Fruit fly (Drosophila melanogaster) whole organism, embryonic: ENCODE measurements around the gene Ilk.

ENCODE experiments used
- Asciz ChIP-seq: fragments of 200-800 bp; sonication (Bioruptor generic); optimal IDR thresholded peaks from 2 replicates; lab custom pipeline; 2017; ENCODE audit warnings: missing biosample characterization, mild to moderate bottlenecking, missing genetic modification characterization, missing genetic modification reagents
- Blimp-1 ChIP-seq: fragments of 200-800 bp; sonication (Bioruptor generic); optimal IDR thresholded peaks from 3 replicates; lab custom pipeline; 2018; ENCODE audit warnings: missing biosample characterization, missing genetic modification characterization, mild to moderate bottlenecking, moderate library complexity, missing genetic modification reagents
- CG11560 ChIP-seq: fragments of 200-800 bp; sonication (Bioruptor generic); IDR thresholded peaks from 3 replicates; pipeline ENCODE4 v1.3.6; 2022; ENCODE audit warnings: missing biosample characterization, missing genetic modification characterization
- CG12104 ChIP-seq: fragments of 200-800 bp; sonication (Bioruptor generic); optimal IDR thresholded peaks from 3 replicates; lab custom pipeline; 2016; ENCODE audit warnings: missing biosample characterization, missing genetic modification characterization
- CG1603 ChIP-seq: fragments of 200-800 bp; sonication (Bioruptor generic); optimal IDR thresholded peaks from 2 replicates; lab custom pipeline; 2019; ENCODE audit warnings: missing biosample characterization, mild to moderate bottlenecking, missing genetic modification characterization, moderate library complexity
- CG1647 ChIP-seq: fragments of 200-800 bp; sonication (Bioruptor generic); optimal IDR thresholded peaks from 3 replicates; lab custom pipeline; 2016; ENCODE audit warnings: missing biosample characterization, missing genetic modification characterization
- CG17829 ChIP-seq: fragments of 200-800 bp; optimal IDR thresholded peaks from 2 replicates; lab custom pipeline; 2019; ENCODE audit warnings: missing biosample characterization, mild to moderate bottlenecking, missing genetic modification characterization, moderate library complexity
- CG18764 ChIP-seq: fragments of 200-800 bp; sonication (Bioruptor generic); optimal IDR thresholded peaks from 3 replicates; lab custom pipeline; 2016; ENCODE audit warnings: missing biosample characterization, missing genetic modification characterization
- CG2875 ChIP-seq: fragments of 200-800 bp; sonication (Bioruptor generic); optimal IDR thresholded peaks from 2 replicates; lab custom pipeline; 2017; ENCODE audit warnings: missing biosample characterization, mild to moderate bottlenecking, missing genetic modification characterization, missing genetic modification reagents
- CG34224 ChIP-seq: fragments of 200-800 bp; sonication (Bioruptor generic); IDR thresholded peaks from 3 replicates; pipeline ENCODE4 v1.3.6; 2022; ENCODE audit warnings: missing biosample characterization, missing genetic modification characterization; ENCODE audit not compliant: partially characterized antibody
- CG34376 ChIP-seq: fragments of 200-800 bp; sonication (Bioruptor generic); optimal IDR thresholded peaks from 2 replicates; lab custom pipeline; 2018; ENCODE audit warnings: missing biosample characterization, mild to moderate bottlenecking, missing genetic modification characterization
- CG34422 ChIP-seq: fragments of 200-800 bp; sonication (Bioruptor generic); IDR thresholded peaks from 3 replicates; pipeline ENCODE4 v1.3.6; 2022; ENCODE audit warnings: missing biosample characterization, missing genetic modification characterization
- CG4360 ChIP-seq: fragments of 200-800 bp; sonication (Bioruptor generic); IDR thresholded peaks from 2 replicates; pipeline ENCODE4 v1.3.6; 2022; ENCODE audit warnings: missing biosample characterization, missing genetic modification characterization
- CG4424 ChIP-seq: fragments of 200-800 bp; sonication (Bioruptor generic); optimal IDR thresholded peaks from 3 replicates; lab custom pipeline; 2016; ENCODE audit warnings: missing biosample characterization, missing genetic modification characterization
- CG6765 ChIP-seq: fragments of 200-800 bp; sonication (Bioruptor generic); optimal IDR thresholded peaks from 3 replicates; lab custom pipeline; 2017; ENCODE audit warnings: missing biosample characterization, mild to moderate bottlenecking, missing genetic modification characterization
- CG6813 ChIP-seq: fragments of 200-800 bp; sonication (Bioruptor generic); optimal IDR thresholded peaks from 2 replicates; lab custom pipeline; 2017; ENCODE audit warnings: missing biosample characterization, missing genetic modification characterization, mild to moderate bottlenecking, moderate library complexity, missing genetic modification reagents
- CG7745 ChIP-seq: fragments of 200-800 bp; sonication (Bioruptor generic); optimal IDR thresholded peaks from 2 replicates; lab custom pipeline; 2018; ENCODE audit warnings: missing biosample characterization, mild to moderate bottlenecking, missing genetic modification characterization, moderate library complexity
- CG8478 ChIP-seq: fragments of >200 bp; optimal IDR thresholded peaks from 2 replicates; lab custom pipeline; 2018
- CG9797 ChIP-seq: fragments of 200-800 bp; sonication (Bioruptor generic); optimal IDR thresholded peaks from 3 replicates; lab custom pipeline; 2018; ENCODE audit warnings: missing biosample characterization, mild to moderate bottlenecking, missing genetic modification characterization
- Doc3 ChIP-seq: fragments of 200-800 bp; sonication (Bioruptor generic); IDR thresholded peaks from 3 replicates; pipeline ENCODE4 v1.3.6; 2022; ENCODE audit warnings: missing biosample characterization, missing genetic modification characterization; ENCODE audit not compliant: partially characterized antibody
- Eip74EF ChIP-seq, 2 experiments: fragments of 200-800 bp in 1 of 2; fragments of >200 bp in 1 of 2; sonication (Bioruptor generic) in 1 of 2; optimal IDR thresholded peaks; 2 replicates each; lab custom pipeline; 2017 to 2019; ENCODE audit warnings: missing biosample characterization in 2 of 2, missing genetic modification characterization in 2 of 2, mild to moderate bottlenecking in 1 of 2, moderate library complexity in 1 of 2
- Fer1 ChIP-seq: fragments of 200-800 bp; sonication (Bioruptor generic); optimal IDR thresholded peaks from 2 replicates; lab custom pipeline; 2017; ENCODE audit warnings: missing biosample characterization, mild to moderate bottlenecking, missing genetic modification characterization
- GATAe ChIP-seq: fragments of 200-800 bp; sonication (Bioruptor generic); conservative IDR thresholded peaks from 2 replicates; pipeline ENCODE4 v1.3.6; 2022; ENCODE audit warnings: missing biosample characterization, missing genetic modification characterization
- Hmx ChIP-seq: fragments of 200-800 bp; sonication (Bioruptor generic); optimal IDR thresholded peaks from 2 replicates; lab custom pipeline; 2016; ENCODE audit warnings: missing biosample characterization, missing genetic modification characterization
- Oaz ChIP-seq: fragments of 200-800 bp; sonication (Bioruptor generic); IDR thresholded peaks from 2 replicates; pipeline ENCODE4 v1.3.6; 2022; ENCODE audit warnings: missing biosample characterization, missing genetic modification characterization
- Sry-β ChIP-seq: fragments of 200-800 bp; sonication (Bioruptor generic); optimal IDR thresholded peaks from 2 replicates; lab custom pipeline; 2018; ENCODE audit warnings: missing biosample characterization, mild to moderate bottlenecking, missing genetic modification characterization, moderate library complexity
- Trl ChIP-seq, 3 experiments: fragments of >200 bp in 2 of 3; fragments of 200-800 bp in 1 of 3; sonication (Bioruptor generic) in 1 of 3; optimal IDR thresholded peaks; 2 replicates in 1 of 3; 3 replicates in 2 of 3; lab custom pipeline; 2016 to 2017; ENCODE audit warnings: missing biosample characterization in 1 of 3, missing genetic modification characterization in 1 of 3
- Vsx1 ChIP-seq: fragments of 200-800 bp; sonication (Bioruptor generic); optimal IDR thresholded peaks from 2 replicates; lab custom pipeline; 2017; ENCODE audit warnings: missing biosample characterization, mild to moderate bottlenecking, missing genetic modification characterization, missing genetic modification reagents
- btn ChIP-seq: fragments of 200-800 bp; sonication (Bioruptor generic); optimal IDR thresholded peaks from 2 replicates; lab custom pipeline; 2016; ENCODE audit warnings: missing biosample characterization, missing genetic modification characterization
- caup ChIP-seq: fragments of 200-800 bp; sonication (Bioruptor generic); optimal IDR thresholded peaks from 3 replicates; lab custom pipeline; 2017; ENCODE audit warnings: missing biosample characterization, mild to moderate bottlenecking, missing genetic modification characterization, moderate library complexity; ENCODE audit not compliant: severe bottlenecking
- ci ChIP-seq: fragments of 200-800 bp; sonication (Bioruptor generic); IDR thresholded peaks from 3 replicates; pipeline ENCODE4 v1.3.6; 2022; ENCODE audit warnings: missing biosample characterization, missing genetic modification characterization
- crol ChIP-seq: fragments of 200-800 bp; sonication (Bioruptor generic); IDR thresholded peaks from 2 replicates; pipeline ENCODE4 v1.3.6; 2022; ENCODE audit warnings: missing biosample characterization, missing genetic modification characterization
- da ChIP-seq: fragments of 200-800 bp; sonication (Bioruptor generic); optimal IDR thresholded peaks from 2 replicates; lab custom pipeline; 2016; ENCODE audit warnings: missing biosample characterization, missing genetic modification characterization
- ems ChIP-seq: fragments of 200-800 bp; sonication (Bioruptor generic); optimal IDR thresholded peaks from 3 replicates; lab custom pipeline; 2016; ENCODE audit warnings: missing biosample characterization, missing genetic modification characterization
- gem ChIP-seq: fragments of 200-800 bp; sonication (Bioruptor generic); optimal IDR thresholded peaks from 2 replicates; lab custom pipeline; 2019; ENCODE audit warnings: missing biosample characterization, mild to moderate bottlenecking, missing genetic modification characterization, moderate library complexity
- hth ChIP-seq: fragments of >200 bp; optimal IDR thresholded peaks from 2 replicates; lab custom pipeline; 2017; ENCODE audit warnings: inconsistent platforms
- knrl ChIP-seq: fragments of 200-800 bp; sonication (Bioruptor generic); IDR thresholded peaks from 3 replicates; pipeline ENCODE4 v1.3.6; 2022; ENCODE audit warnings: missing biosample characterization, missing genetic modification characterization; ENCODE audit not compliant: partially characterized antibody
- nom ChIP-seq: fragments of 200-800 bp; sonication (Bioruptor generic); optimal IDR thresholded peaks from 2 replicates; lab custom pipeline; 2017; ENCODE audit warnings: missing biosample characterization, missing genetic modification characterization, mild to moderate bottlenecking, moderate library complexity, missing genetic modification reagents
- oc ChIP-seq: fragments of 200-800 bp; sonication (Bioruptor generic); optimal IDR thresholded peaks from 2 replicates; lab custom pipeline; 2018; ENCODE audit warnings: missing biosample characterization, mild to moderate bottlenecking, missing genetic modification characterization, moderate library complexity
- pho ChIP-seq: fragments of 200-800 bp; sonication (Bioruptor generic); optimal IDR thresholded peaks from 2 replicates; lab custom pipeline; 2016; ENCODE audit warnings: missing biosample characterization, missing genetic modification characterization
- prd ChIP-seq, 3 experiments: fragments of >200 bp in 2 of 3; fragments of 200-800 bp in 1 of 3; sonication (Bioruptor generic) in 1 of 3; optimal IDR thresholded peaks in 2 of 3; IDR thresholded peaks in 1 of 3; 2 replicates in 2 of 3; 3 replicates in 1 of 3; pipeline versions ENCODE4 v1.3.6 to Lab custom; 2017 to 2022; ENCODE audit warnings: missing biosample characterization in 1 of 3, missing genetic modification characterization in 1 of 3
- psq ChIP-seq: fragments of 200-800 bp; sonication (Bioruptor generic); optimal IDR thresholded peaks from 2 replicates; lab custom pipeline; 2017; ENCODE audit warnings: missing biosample characterization, missing genetic modification characterization
- scrt ChIP-seq: fragments of 200-800 bp; sonication (Bioruptor generic); optimal IDR thresholded peaks from 2 replicates; lab custom pipeline; 2018; ENCODE audit warnings: missing biosample characterization, mild to moderate bottlenecking, missing genetic modification characterization, moderate library complexity
- stc ChIP-seq: fragments of 200-800 bp; sonication (Bioruptor generic); IDR thresholded peaks from 2 replicates; pipeline ENCODE4 v1.3.6; 2022; ENCODE audit warnings: missing biosample characterization, missing genetic modification characterization
- trem ChIP-seq: fragments of 200-800 bp; optimal IDR thresholded peaks from 3 replicates; lab custom pipeline; 2019; ENCODE audit warnings: missing biosample characterization, mild to moderate bottlenecking, missing genetic modification characterization, moderate library complexity
- ttk ChIP-seq: fragments of 200-800 bp; sonication (Bioruptor generic); IDR thresholded peaks from 2 replicates; pipeline ENCODE4 v2.1.2; 2022; ENCODE audit warnings: missing biosample characterization, missing genetic modification characterization
- unc-4 ChIP-seq: fragments of 200-800 bp; sonication (Bioruptor generic); IDR thresholded peaks from 2 replicates; pipeline ENCODE4 v1.3.6; 2022; ENCODE audit warnings: missing biosample characterization, missing genetic modification characterization; ENCODE audit not compliant: partially characterized antibody
- vfl ChIP-seq: fragments of 200-800 bp; sonication (Bioruptor generic); optimal IDR thresholded peaks from 2 replicates; lab custom pipeline; 2016; ENCODE audit warnings: missing biosample characterization, missing genetic modification characterization
- vnd ChIP-seq: fragments of 200-800 bp; sonication (Bioruptor generic); IDR thresholded peaks from 3 replicates; pipeline ENCODE4 v1.3.6; 2022; ENCODE audit warnings: missing biosample characterization, missing genetic modification characterization; ENCODE audit not compliant: partially characterized antibody

Gene Ilk

dm6 chr3L:21239999-21240509 is 23.4 kb downstream of the Ilk start (continued):
- TF ChIP-seq crol (GFP tag; lab: Robert Waterston, UW) (no peak), CG1603 (tag; lab: Kevin White, UChicago) (peak; percentile 20), stc (GFP tag; lab: Robert Waterston, UW) (peak; percentile 17; the same call in 1 of the 2 replicates), prd (optimal IDR thresholded peaks at IDR 0.05; lab: Kevin White, UChicago) (no peak), prd (GFP tag; IDR thresholded peaks at IDR 0.05; lab: Robert Waterston, UW) (no peak), ems (GFP tag; lab: Kevin White, UChicago) (no peak), CG34376 (peak; percentile 43), CG8478 (peak; percentile 12), gem (tag; lab: Kevin White, UChicago) (no peak), vnd (no peak), CG2875 (GFP tag; lab: Kevin White, UChicago) (peak; percentile 29), trem (no peak), GATAe (no peak), Trl (optimal IDR thresholded peaks at IDR 0.05; lab: Kevin White, UChicago) (peak; percentile 81 to 86), Trl (GFP tag; optimal IDR thresholded peaks at IDR 0.05; lab: Kevin White, UChicago) (no peak), CG11560 (tag; lab: Robert Waterston, UW) (no peak), CG7745 (tag; lab: Kevin White, UChicago) (no peak), Asciz (GFP tag; lab: Kevin White, UChicago) (peak; percentile 3), oc (tag; lab: Kevin White, UChicago) (peak; percentile 56), CG6765 (no peak), Vsx1 (GFP tag; lab: Kevin White, UChicago) (peak; percentile 5), ci (peak; percentile 73; the same call in 2 of the 3 replicates), psq (GFP tag; lab: Kevin White, UChicago) (peak; percentile 77), CG12104 (GFP tag; lab: Kevin White, UChicago) (no peak), nom (GFP tag; lab: Kevin White, UChicago) (peak; percentile 59), Fer1 (no peak), CG17829 (tag; lab: Kevin White, UChicago) (no peak), Blimp-1 (GFP tag; lab: Kevin White, UChicago) (peak; percentile 77), knrl (GFP tag; lab: Robert Waterston, UW) (no peak), Sry-β (GFP tag; lab: Kevin White, UChicago) (no peak), Hmx (GFP tag; lab: Kevin White, UChicago) (no peak), scrt (peak; percentile 56), caup (GFP tag; lab: Kevin White, UChicago) (peak; percentile 38), btn (no peak), CG9797 (GFP tag; lab: Kevin White, UChicago) (no peak), CG4360 (GFP tag; lab: Robert Waterston, UW) (peak; percentile 51), Oaz (GFP tag; lab: Robert Waterston, UW) (no peak), pho (GFP tag; lab: Kevin White, UChicago) (no peak), CG18764 (no peak), CG4424 (no peak), Eip74EF (GFP tag; optimal IDR thresholded peaks at IDR 0.05; lab: Kevin White, UChicago) (peak in 1 of 2 experiments; percentile 29), Doc3 (GFP tag; lab: Robert Waterston, UW) (no peak), ttk (GFP tag; lab: Robert Waterston, UW) (no peak), CG34224 (GFP tag; lab: Robert Waterston, UW) (peak; percentile 57; the same call in 1 of the 3 replicates), CG6813 (peak; percentile 20), CG1647 (no peak), CG34422 (peak; percentile 44; the same call in 1 of the 3 replicates), hth (no peak), da (GFP tag; lab: Kevin White, UChicago) (no peak), unc-4 (GFP tag; lab: Robert Waterston, UW) (peak; percentile 47), vfl (GFP tag; lab: Kevin White, UChicago) (no peak)
